Fruit fly (Drosophila melanogaster) whole organism, embryonic: Measurements from ENCODE around the gene CG31019.

Experiments
- BEAF-32 ChIP-seq: fragments of 200-800 bp; sonication (Bioruptor generic); optimal IDR thresholded peaks from 3 replicates; lab custom pipeline; 2017; ENCODE audit warnings: missing biosample characterization, missing genetic modification characterization, mild to moderate bottlenecking, moderate library complexity, missing genetic modification reagents
- CG10147 ChIP-seq: fragments of 200-800 bp; sonication (Bioruptor generic); optimal IDR thresholded peaks from 2 replicates; lab custom pipeline; 2019; ENCODE audit warnings: missing biosample characterization, mild to moderate bottlenecking, missing genetic modification characterization, moderate library complexity
- CG10565 ChIP-seq: fragments of 200-800 bp; sonication (Bioruptor generic); optimal IDR thresholded peaks from 3 replicates; lab custom pipeline; 2016; ENCODE audit warnings: missing biosample characterization, mild to moderate bottlenecking, missing genetic modification characterization
- CG10979 ChIP-seq: fragments of 200-800 bp; sonication (Bioruptor generic); optimal IDR thresholded peaks from 2 replicates; lab custom pipeline; 2018; ENCODE audit warnings: missing biosample characterization, mild to moderate bottlenecking, missing genetic modification characterization, moderate library complexity
- CG11398 ChIP-seq: fragments of 200-800 bp; sonication (Bioruptor generic); optimal IDR thresholded peaks from 2 replicates; lab custom pipeline; 2016; ENCODE audit warnings: missing biosample characterization, missing genetic modification characterization
- CG13624 ChIP-seq: fragments of 200-800 bp; sonication (Bioruptor generic); optimal IDR thresholded peaks from 2 replicates; lab custom pipeline; 2016; ENCODE audit warnings: missing biosample characterization, missing genetic modification characterization
- CG13894 ChIP-seq: fragments of 200-800 bp; sonication (Bioruptor generic); optimal IDR thresholded peaks from 3 replicates; lab custom pipeline; 2018; ENCODE audit warnings: missing biosample characterization, mild to moderate bottlenecking, missing genetic modification characterization, moderate library complexity
- CG15479 ChIP-seq: fragments of 200-800 bp; sonication (Bioruptor generic); optimal IDR thresholded peaks from 3 replicates; lab custom pipeline; 2019; ENCODE audit warnings: missing biosample characterization, mild to moderate bottlenecking, missing genetic modification characterization, moderate library complexity
- CG1647 ChIP-seq: fragments of 200-800 bp; sonication (Bioruptor generic); optimal IDR thresholded peaks from 3 replicates; lab custom pipeline; 2016; ENCODE audit warnings: missing biosample characterization, missing genetic modification characterization
- CG30020 ChIP-seq: fragments of 200-800 bp; optimal IDR thresholded peaks from 2 replicates; lab custom pipeline; 2019; ENCODE audit warnings: missing biosample characterization, mild to moderate bottlenecking, missing genetic modification characterization, moderate library complexity
- CG30431 ChIP-seq: fragments of 200-800 bp; sonication (Bioruptor generic); optimal IDR thresholded peaks from 2 replicates; lab custom pipeline; 2017; ENCODE audit warnings: missing biosample characterization, missing genetic modification characterization
- CG3407 ChIP-seq: fragments of 200-800 bp; sonication (Bioruptor generic); optimal IDR thresholded peaks from 2 replicates; lab custom pipeline; 2018; ENCODE audit warnings: missing biosample characterization, mild to moderate bottlenecking, missing genetic modification characterization
- CG4328 ChIP-seq: fragments of 200-800 bp; sonication (Bioruptor generic); optimal IDR thresholded peaks from 3 replicates; lab custom pipeline; 2017; ENCODE audit warnings: missing biosample characterization, missing genetic modification reagents, missing genetic modification characterization
- CG4730 ChIP-seq: fragments of 200-800 bp; sonication (Bioruptor generic); IDR thresholded peaks from 2 replicates; pipeline ENCODE4 v1.3.6; 2022; ENCODE audit warnings: missing biosample characterization, missing genetic modification characterization
- CG6175 ChIP-seq: fragments of 200-800 bp; sonication (Bioruptor generic); IDR thresholded peaks from 3 replicates; pipeline ENCODE4 v1.3.6; 2022; ENCODE audit warnings: missing biosample characterization, missing genetic modification characterization
- CG6765 ChIP-seq: fragments of 200-800 bp; sonication (Bioruptor generic); optimal IDR thresholded peaks from 3 replicates; lab custom pipeline; 2017; ENCODE audit warnings: missing biosample characterization, mild to moderate bottlenecking, missing genetic modification characterization
- CG7372 ChIP-seq: fragments of 200-800 bp; sonication (Bioruptor generic); IDR thresholded peaks from 2 replicates; pipeline ENCODE4 v1.3.6; 2022; ENCODE audit warnings: missing biosample characterization, missing genetic modification characterization
- CG7556 ChIP-seq: fragments of 200-800 bp; sonication (Bioruptor generic); optimal IDR thresholded peaks from 2 replicates; lab custom pipeline; 2017; ENCODE audit warnings: missing biosample characterization, mild to moderate bottlenecking, missing genetic modification characterization
- Chrac-16 ChIP-seq: fragments of 200-800 bp; sonication (Bioruptor generic); optimal IDR thresholded peaks from 3 replicates; lab custom pipeline; 2016; ENCODE audit warnings: missing biosample characterization, missing genetic modification characterization
- Dll ChIP-seq: fragments of 200-800 bp; sonication (Bioruptor generic); IDR thresholded peaks from 4 replicates; pipeline ENCODE4 v1.3.6; 2022; ENCODE audit warnings: missing biosample characterization, missing genetic modification characterization; ENCODE audit not compliant: partially characterized antibody
- Gug ChIP-seq: fragments of 200-800 bp; sonication (Bioruptor generic); IDR thresholded peaks from 4 replicates; pipeline ENCODE4 v1.3.6; 2022; ENCODE audit warnings: missing biosample characterization, missing genetic modification characterization
- Hand ChIP-seq: fragments of 200-800 bp; sonication (Bioruptor generic); optimal IDR thresholded peaks from 2 replicates; lab custom pipeline; 2017; ENCODE audit warnings: mild to moderate bottlenecking, missing biosample characterization, missing genetic modification reagents, missing genetic modification characterization
- Mrtf ChIP-seq: fragments of 200-800 bp; sonication (Bioruptor generic); IDR thresholded peaks from 3 replicates; pipeline ENCODE4 v1.3.6; 2022; ENCODE audit warnings: missing biosample characterization, missing genetic modification characterization
- Myb ChIP-seq: fragments of 200-800 bp; sonication (Bioruptor generic); optimal IDR thresholded peaks from 2 replicates; lab custom pipeline; 2016; ENCODE audit warnings: missing biosample characterization, missing genetic modification characterization
- Sin3A ChIP-seq: fragments of >200 bp; optimal IDR thresholded peaks from 2 replicates; lab custom pipeline; 2018
- Sox100B ChIP-seq: fragments of 200-800 bp; sonication (Bioruptor generic); optimal IDR thresholded peaks from 3 replicates; lab custom pipeline; 2018; ENCODE audit warnings: missing biosample characterization, mild to moderate bottlenecking, missing genetic modification characterization
- ash1 ChIP-seq: fragments of 200-800 bp; sonication (Bioruptor generic); optimal IDR thresholded peaks from 2 replicates; lab custom pipeline; 2018; ENCODE audit warnings: missing biosample characterization, mild to moderate bottlenecking, missing genetic modification characterization
- bowl ChIP-seq: fragments of 200-800 bp; sonication (Bioruptor generic); IDR thresholded peaks from 2 replicates; pipeline ENCODE4 v1.3.6; 2022; ENCODE audit warnings: missing biosample characterization, missing genetic modification characterization
- corto ChIP-seq: fragments of 200-800 bp; sonication (Bioruptor generic); optimal IDR thresholded peaks from 2 replicates; lab custom pipeline; 2016; ENCODE audit warnings: missing biosample characterization, mild to moderate bottlenecking, missing genetic modification characterization, moderate library complexity
- dimm ChIP-seq: fragments of 200-800 bp; sonication (Bioruptor generic); IDR thresholded peaks from 2 replicates; pipeline ENCODE4 v1.3.6; 2022; ENCODE audit warnings: missing biosample characterization, missing genetic modification characterization
- en ChIP-seq: fragments of 200-800 bp; sonication (Bioruptor generic); optimal IDR thresholded peaks from 2 replicates; lab custom pipeline; 2016; ENCODE audit warnings: missing biosample characterization, missing genetic modification characterization
- fu2 ChIP-seq: fragments of 200-800 bp; sonication (Bioruptor generic); optimal IDR thresholded peaks from 2 replicates; lab custom pipeline; 2016; ENCODE audit warnings: missing biosample characterization, missing genetic modification characterization
- grn ChIP-seq: fragments of 200-800 bp; sonication (Bioruptor generic); optimal IDR thresholded peaks from 3 replicates; lab custom pipeline; 2017; ENCODE audit warnings: missing biosample characterization, missing genetic modification characterization
- gt ChIP-seq: fragments of 200-800 bp; sonication (Bioruptor generic); IDR thresholded peaks from 2 replicates; pipeline ENCODE4 v1.3.6; 2022; ENCODE audit warnings: missing biosample characterization, missing genetic modification characterization
- ind ChIP-seq: fragments of 200-800 bp; sonication (Bioruptor generic); optimal IDR thresholded peaks from 3 replicates; lab custom pipeline; 2016; ENCODE audit warnings: missing biosample characterization, missing genetic modification characterization
- lmd ChIP-seq: fragments of 200-800 bp; sonication (Bioruptor generic); IDR thresholded peaks from 2 replicates; pipeline ENCODE4 v1.3.6; 2022; ENCODE audit warnings: missing biosample characterization, missing genetic modification characterization
- lov ChIP-seq, 2 experiments: fragments of 200-800 bp in 1 of 2; fragments of >200 bp in 1 of 2; sonication (Bioruptor generic) in 1 of 2; IDR thresholded peaks in 1 of 2; optimal IDR thresholded peaks in 1 of 2; 2 replicates in 1 of 2; 3 replicates in 1 of 2; pipeline versions ENCODE4 v1.3.6 to Lab custom; 2017 to 2022; ENCODE audit warnings: missing biosample characterization in 1 of 2, missing genetic modification characterization in 1 of 2
- pros ChIP-seq: fragments of 200-800 bp; sonication (Bioruptor generic); optimal IDR thresholded peaks from 3 replicates; lab custom pipeline; 2019; ENCODE audit warnings: missing biosample characterization, mild to moderate bottlenecking, missing genetic modification characterization, moderate library complexity
- psq ChIP-seq: fragments of 200-800 bp; sonication (Bioruptor generic); optimal IDR thresholded peaks from 2 replicates; lab custom pipeline; 2017; ENCODE audit warnings: missing biosample characterization, missing genetic modification characterization
- sc ChIP-seq, 3 experiments: fragments of >200 bp in 2 of 3; fragments of 200-800 bp in 1 of 3; sonication (Bioruptor generic) in 1 of 3; optimal IDR thresholded peaks; 2 replicates in 2 of 3; 3 replicates in 1 of 3; lab custom pipeline; 2017; ENCODE audit warnings: mild to moderate bottlenecking in 1 of 3, missing biosample characterization in 1 of 3, missing genetic modification characterization in 1 of 3, missing genetic modification reagents in 1 of 3
- scrt ChIP-seq: fragments of 200-800 bp; sonication (Bioruptor generic); optimal IDR thresholded peaks from 2 replicates; lab custom pipeline; 2018; ENCODE audit warnings: missing biosample characterization, mild to moderate bottlenecking, missing genetic modification characterization, moderate library complexity
- sima ChIP-seq: fragments of 200-800 bp; sonication (Bioruptor generic); optimal IDR thresholded peaks from 2 replicates; lab custom pipeline; 2016; ENCODE audit warnings: missing biosample characterization, missing genetic modification characterization
- stwl ChIP-seq: fragments of 200-800 bp; sonication (Bioruptor generic); optimal IDR thresholded peaks from 3 replicates; lab custom pipeline; 2018; ENCODE audit warnings: missing biosample characterization, mild to moderate bottlenecking, missing genetic modification characterization, moderate library complexity
- sug ChIP-seq: fragments of 200-800 bp; optimal IDR thresholded peaks from 2 replicates; lab custom pipeline; 2019; ENCODE audit warnings: missing biosample characterization, mild to moderate bottlenecking, missing genetic modification characterization, moderate library complexity
- tgo ChIP-seq: fragments of 200-800 bp; sonication (Bioruptor generic); IDR thresholded peaks from 3 replicates; pipeline ENCODE4 v1.3.6; 2022; ENCODE audit warnings: missing biosample characterization, missing genetic modification characterization
- twi ChIP-seq: fragments of 200-800 bp; optimal IDR thresholded peaks from 2 replicates; lab custom pipeline; 2019; ENCODE audit warnings: missing biosample characterization, mild to moderate bottlenecking, missing genetic modification characterization, moderate library complexity
- zen ChIP-seq: fragments of 200-800 bp; sonication (Bioruptor generic); optimal IDR thresholded peaks from 3 replicates; lab custom pipeline; 2018; ENCODE audit warnings: missing biosample characterization, mild to moderate bottlenecking, missing genetic modification characterization, moderate library complexity
- zen2 ChIP-seq: fragments of 200-800 bp; sonication (Bioruptor generic); IDR thresholded peaks from 3 replicates; pipeline ENCODE4 v1.3.6; 2022; ENCODE audit warnings: missing biosample characterization, missing genetic modification characterization; ENCODE audit not compliant: partially characterized antibody

Gene CG31019

dm6 chr3R:30583542-30583941 is 13.3 kb upstream of the CG31019 start, which contains the start of gene Rpt6R (continued):
- TF ChIP-seq lov (optimal IDR thresholded peaks at IDR 0.05; lab: Kevin White, UChicago) (no peak), lov (GFP tag; IDR thresholded peaks at IDR 0.05; lab: Robert Waterston, UW) (no peak), CG3407 (GFP tag; lab: Kevin White, UChicago) (no peak), Gug (GFP tag; lab: Robert Waterston, UW) (no peak), BEAF-32 (GFP tag; lab: Kevin White, UChicago) (peak; percentile 0), stwl (tag; lab: Kevin White, UChicago) (peak; percentile 8), Myb (GFP tag; lab: Kevin White, UChicago) (peak; percentile 17), lmd (GFP tag; lab: Robert Waterston, UW) (no peak)

- TF ChIP-seq CG11398 (no peak), zen2 (GFP tag; lab: Robert Waterston, UW) (0 out of 3 replicates have a peak, but pooled peaks have one; percentile 25), CG4328 (no peak), CG15479 (GFP tag; lab: Kevin White, UChicago) (no peak), CG10979 (no peak), Sin3A (lab: Kevin White, UChicago) (no peak), Dll (GFP tag; lab: Robert Waterston, UW) (no peak), CG13624 (GFP tag; lab: Kevin White, UChicago) (no peak), CG1647 (GFP tag; lab: Kevin White, UChicago) (no peak), CG30020 (tag; lab: Kevin White, UChicago) (no peak), twi (tag; lab: Kevin White, UChicago) (no peak), CG4730 (GFP tag; lab: Robert Waterston, UW) (no peak), tgo (GFP tag; lab: Robert Waterston, UW) (no peak), fu2 (GFP tag; lab: Kevin White, UChicago) (no peak), sima (no peak), Mrtf (GFP tag; lab: Robert Waterston, UW) (no peak), CG6765 (GFP tag; lab: Kevin White, UChicago) (no peak), psq (GFP tag; lab: Kevin White, UChicago) (no peak), Hand (GFP tag; lab: Kevin White, UChicago) (no peak), sug (tag; lab: Kevin White, UChicago) (no peak), gt (no peak), CG7556 (no peak), en (GFP tag; lab: Kevin White, UChicago) (no peak), Gug (GFP tag; lab: Robert Waterston, UW) (no peak), zen (tag; lab: Kevin White, UChicago) (no peak), CG10147 (GFP tag; lab: Kevin White, UChicago) (no peak), CG7372 (no peak), grn (peak; percentile 13), Chrac-16 (GFP tag; lab: Kevin White, UChicago) (no peak), corto (no peak), ind (GFP tag; lab: Kevin White, UChicago) (no peak), CG10565 (GFP tag; lab: Kevin White, UChicago) (no peak), CG13894 (tag; lab: Kevin White, UChicago) (peak; percentile 94), CG30431 (GFP tag; lab: Kevin White, UChicago) (no peak), sc (optimal IDR thresholded peaks at IDR 0.05; lab: Kevin White, UChicago) (no peak), sc (GFP tag; optimal IDR thresholded peaks at IDR 0.05; lab: Kevin White, UChicago) (no peak), ash1 (no peak), scrt (GFP tag; lab: Kevin White, UChicago) (no peak), pros (GFP tag; lab: Kevin White, UChicago) (peak; percentile 29), Sox100B (GFP tag; lab: Kevin White, UChicago) (no peak), CG6175 (GFP tag; lab: Robert Waterston, UW) (0 out of 3 replicates have a peak, but pooled peaks have one; percentile 59), dimm (GFP tag; lab: Robert Waterston, UW) (no peak), bowl (GFP tag; lab: Robert Waterston, UW) (no peak)
Measured at dm6 chr3R:30587196-30587753, 9.5 kb upstream of the CG31019 start, which contains the start of gene CG9717. TSS of gene CG9717 (minus strand) at chr3R:30587302.
